Worm (Caenorhabditis elegans): ENCODE measurements around the gene plrg-1.

ce11 chrV:10768892-10769291 lies 38.8 kb downstream of the plrg-1 start:
- TF ChIP-seq aptf-3 (GFP tag; IDR thresholded peaks at IDR 0.05) (no peak), unc-130 (GFP tag; optimal IDR thresholded peaks at IDR 0.05) (no peak), ceh-100 (GFP tag; IDR thresholded peaks at IDR 0.05) (no peak), nhr-120 (GFP tag; IDR thresholded peaks at IDR 0.05) (no peak), dox-1 (GFP tag; IDR thresholded peaks at IDR 0.05) (no peak), snpc-4 (GFP tag; optimal IDR thresholded peaks at IDR 0.05) (no peak), snpc-4 (tag; optimal IDR thresholded peaks at IDR 0.05) (no peak), K11D2.4 (GFP tag; IDR thresholded peaks at IDR 0.05) (no peak), attf-3 (GFP tag; conservative IDR thresholded peaks at IDR 0.05) (no peak), F57A8.1 (GFP tag; optimal IDR thresholded peaks at IDR 0.05) (no peak), fkh-3 (tag; optimal IDR thresholded peaks at IDR 0.05) (no peak), madf-3 (GFP tag; IDR thresholded peaks at IDR 0.05) (no peak), nfya-1 (tag; optimal IDR thresholded peaks at IDR 0.05; ENCODE audit: borderline replicate concordance, insufficient read depth) (no peak), nfya-2 (GFP tag; IDR thresholded peaks at IDR 0.05) (no peak)
